Fruit fly (Drosophila melanogaster) whole organism, embryonic: ENCODE results near the gene CG7556.
A peak's percentile ranks its signal among the peaks of the same experiment; 100 is the strongest.

Experiments
- Abd-B ChIP-seq: fragments of 200-800 bp; sonication (Bioruptor generic); optimal IDR thresholded peaks from 2 replicates; lab custom pipeline; 2018; ENCODE audit warnings: missing biosample characterization, mild to moderate bottlenecking, missing genetic modification characterization, moderate library complexity
- Aef1 ChIP-seq: fragments of 200-800 bp; sonication (Bioruptor generic); IDR thresholded peaks from 3 replicates; pipeline ENCODE4 v1.3.6; 2022; ENCODE audit warnings: missing biosample characterization, missing genetic modification characterization
- CG10321 ChIP-seq: fragments of 200-800 bp; sonication (Bioruptor generic); IDR thresholded peaks from 2 replicates; pipeline ENCODE4 v1.3.6; 2022; ENCODE audit warnings: missing biosample characterization, missing genetic modification characterization
- CG11456 ChIP-seq: fragments of 200-800 bp; sonication (Bioruptor generic); IDR thresholded peaks from 3 replicates; pipeline ENCODE4 v1.3.6; 2022; ENCODE audit warnings: missing biosample characterization, missing genetic modification characterization
- CG11723 ChIP-seq: fragments of 200-800 bp; sonication (Bioruptor generic); optimal IDR thresholded peaks from 2 replicates; lab custom pipeline; 2017; ENCODE audit warnings: missing biosample characterization, mild to moderate bottlenecking, missing genetic modification characterization
- CG12391 ChIP-seq: fragments of 200-800 bp; sonication (Bioruptor generic); optimal IDR thresholded peaks from 3 replicates; lab custom pipeline; 2018; ENCODE audit warnings: missing biosample characterization, mild to moderate bottlenecking, missing genetic modification characterization, moderate library complexity
- CG13296 ChIP-seq: fragments of 200-800 bp; sonication (Bioruptor generic); optimal IDR thresholded peaks from 3 replicates; lab custom pipeline; 2018; ENCODE audit warnings: missing biosample characterization, mild to moderate bottlenecking, missing genetic modification characterization
- CG14441 ChIP-seq: fragments of 200-800 bp; sonication (Bioruptor generic); IDR thresholded peaks from 2 replicates; pipeline ENCODE4 v1.3.6; 2022; ENCODE audit warnings: missing biosample characterization, missing genetic modification characterization
- CG16813 ChIP-seq: fragments of 200-800 bp; sonication (Bioruptor generic); IDR thresholded peaks from 3 replicates; pipeline ENCODE4 v1.3.6; 2022; ENCODE audit warnings: missing biosample characterization, missing genetic modification characterization; ENCODE audit not compliant: partially characterized antibody
- CG16863 ChIP-seq: fragments of 200-800 bp; sonication (Bioruptor generic); optimal IDR thresholded peaks from 3 replicates; lab custom pipeline; 2016; ENCODE audit warnings: missing biosample characterization, missing genetic modification characterization
- CG17385 ChIP-seq: fragments of 200-800 bp; sonication (Bioruptor generic); optimal IDR thresholded peaks from 3 replicates; lab custom pipeline; 2018; ENCODE audit warnings: missing biosample characterization, mild to moderate bottlenecking, missing genetic modification characterization
- CG2202 ChIP-seq: fragments of 200-800 bp; sonication (Bioruptor generic); optimal IDR thresholded peaks from 2 replicates; lab custom pipeline; 2018; ENCODE audit warnings: missing biosample characterization, mild to moderate bottlenecking, missing genetic modification characterization
- CG2712 ChIP-seq: fragments of 200-800 bp; optimal IDR thresholded peaks from 3 replicates; lab custom pipeline; 2019; ENCODE audit warnings: missing biosample characterization, mild to moderate bottlenecking, missing genetic modification characterization, moderate library complexity
- CG30403 ChIP-seq: fragments of 200-800 bp; sonication (Bioruptor generic); optimal IDR thresholded peaks from 3 replicates; lab custom pipeline; 2016; ENCODE audit warnings: missing biosample characterization, missing genetic modification characterization
- CG3407 ChIP-seq: fragments of 200-800 bp; sonication (Bioruptor generic); optimal IDR thresholded peaks from 2 replicates; lab custom pipeline; 2018; ENCODE audit warnings: missing biosample characterization, mild to moderate bottlenecking, missing genetic modification characterization
- CG42726 ChIP-seq: fragments of 200-800 bp; sonication (Bioruptor generic); IDR thresholded peaks from 2 replicates; pipeline ENCODE4 v1.3.6; 2022; ENCODE audit warnings: missing biosample characterization, missing genetic modification characterization; ENCODE audit not compliant: partially characterized antibody
- CG4424 ChIP-seq: fragments of 200-800 bp; sonication (Bioruptor generic); optimal IDR thresholded peaks from 3 replicates; lab custom pipeline; 2016; ENCODE audit warnings: missing biosample characterization, missing genetic modification characterization
- CG5245 ChIP-seq: fragments of 200-800 bp; sonication (Bioruptor generic); optimal IDR thresholded peaks from 3 replicates; lab custom pipeline; 2016; ENCODE audit warnings: missing biosample characterization, missing genetic modification characterization
- CG5953 ChIP-seq: fragments of 200-800 bp; sonication (Bioruptor generic); IDR thresholded peaks from 2 replicates; pipeline ENCODE4 v1.3.6; 2022; ENCODE audit warnings: missing biosample characterization, missing genetic modification characterization
- CG6254 ChIP-seq: fragments of 200-800 bp; sonication (Bioruptor generic); optimal IDR thresholded peaks from 3 replicates; lab custom pipeline; 2017; ENCODE audit warnings: mild to moderate bottlenecking, missing biosample characterization, missing genetic modification reagents, missing genetic modification characterization
- CG6813 ChIP-seq: fragments of 200-800 bp; sonication (Bioruptor generic); optimal IDR thresholded peaks from 2 replicates; lab custom pipeline; 2017; ENCODE audit warnings: missing biosample characterization, missing genetic modification characterization, mild to moderate bottlenecking, moderate library complexity, missing genetic modification reagents
- Chrac-16 ChIP-seq: fragments of 200-800 bp; sonication (Bioruptor generic); optimal IDR thresholded peaks from 3 replicates; lab custom pipeline; 2016; ENCODE audit warnings: missing biosample characterization, missing genetic modification characterization
- Deaf1 ChIP-seq: fragments of 200-800 bp; optimal IDR thresholded peaks from 3 replicates; lab custom pipeline; 2019; ENCODE audit warnings: missing biosample characterization, mild to moderate bottlenecking, missing genetic modification characterization, moderate library complexity
- Drgx ChIP-seq: fragments of 200-800 bp; sonication (Bioruptor generic); IDR thresholded peaks from 2 replicates; pipeline ENCODE4 v1.3.6; 2022; ENCODE audit warnings: missing biosample characterization, missing genetic modification characterization
- ERR ChIP-seq: fragments of 200-800 bp; sonication (Bioruptor generic); optimal IDR thresholded peaks from 2 replicates; lab custom pipeline; 2016; ENCODE audit warnings: missing biosample characterization, missing genetic modification characterization
- Ets65A ChIP-seq: fragments of 200-800 bp; sonication (Bioruptor generic); peaks from one replicate; lab custom pipeline; 2016; ENCODE audit warnings: missing biosample characterization, missing genetic modification characterization
- Hr51 ChIP-seq, 2 experiments: fragments of 200-800 bp; sonication (Bioruptor generic); optimal IDR thresholded peaks; 2 replicates in 1 of 2; 3 replicates in 1 of 2; lab custom pipeline; 2016 to 2018; ENCODE audit warnings: missing biosample characterization in 2 of 2, missing genetic modification characterization in 2 of 2, mild to moderate bottlenecking in 1 of 2, moderate library complexity in 1 of 2
- chif ChIP-seq, 2 experiments: fragments of 200-800 bp; sonication (Bioruptor generic); optimal IDR thresholded peaks; 3 replicates each; lab custom pipeline; 2016; ENCODE audit warnings: missing biosample characterization in 2 of 2, missing genetic modification characterization in 2 of 2
- chn ChIP-seq: fragments of 200-800 bp; sonication (Bioruptor generic); optimal IDR thresholded peaks from 2 replicates; lab custom pipeline; 2016; ENCODE audit warnings: missing biosample characterization, missing genetic modification characterization
- ci ChIP-seq: fragments of 200-800 bp; sonication (Bioruptor generic); IDR thresholded peaks from 3 replicates; pipeline ENCODE4 v1.3.6; 2022; ENCODE audit warnings: missing biosample characterization, missing genetic modification characterization
- dpn ChIP-seq, 2 experiments: fragments of 200-800 bp; sonication (Bioruptor generic); optimal IDR thresholded peaks; 3 replicates each; lab custom pipeline; 2016; ENCODE audit warnings: missing biosample characterization in 2 of 2, missing genetic modification characterization in 2 of 2
- fd3F ChIP-seq: fragments of 200-800 bp; sonication (Bioruptor generic); optimal IDR thresholded peaks from 2 replicates; lab custom pipeline; 2018; ENCODE audit warnings: missing biosample characterization, mild to moderate bottlenecking, missing genetic modification characterization, moderate library complexity
- fd96Cb ChIP-seq: fragments of 200-800 bp; sonication (Bioruptor generic); optimal IDR thresholded peaks from 2 replicates; lab custom pipeline; 2018; ENCODE audit warnings: missing biosample characterization, mild to moderate bottlenecking, missing genetic modification characterization, moderate library complexity
- fru ChIP-seq: fragments of >200 bp; optimal IDR thresholded peaks from 2 replicates; lab custom pipeline; 2017
- ftz-f1 ChIP-seq: fragments of 200-800 bp; sonication (Bioruptor generic); optimal IDR thresholded peaks from 2 replicates; lab custom pipeline; 2016; ENCODE audit warnings: missing biosample characterization, missing genetic modification characterization
- grau ChIP-seq: fragments of 200-800 bp; optimal IDR thresholded peaks from 3 replicates; lab custom pipeline; 2019; ENCODE audit warnings: missing biosample characterization, mild to moderate bottlenecking, missing genetic modification characterization, moderate library complexity
- kay ChIP-seq: fragments of 200-800 bp; sonication (Bioruptor generic); optimal IDR thresholded peaks from 2 replicates; lab custom pipeline; 2016; ENCODE audit warnings: missing biosample characterization, missing genetic modification characterization
- lab ChIP-seq: fragments of 200-800 bp; sonication (Bioruptor generic); optimal IDR thresholded peaks from 3 replicates; lab custom pipeline; 2017; ENCODE audit warnings: missing biosample characterization, missing genetic modification characterization, mild to moderate bottlenecking, moderate library complexity, missing genetic modification reagents
- maf-S ChIP-seq: fragments of 200-800 bp; sonication (Bioruptor generic); optimal IDR thresholded peaks from 2 replicates; lab custom pipeline; 2016; ENCODE audit warnings: missing biosample characterization, missing genetic modification characterization
- nerfin-1 ChIP-seq: fragments of 200-800 bp; sonication (Bioruptor generic); optimal IDR thresholded peaks from 3 replicates; lab custom pipeline; 2019; ENCODE audit warnings: missing biosample characterization, mild to moderate bottlenecking, missing genetic modification characterization, moderate library complexity
- nom ChIP-seq: fragments of 200-800 bp; sonication (Bioruptor generic); optimal IDR thresholded peaks from 2 replicates; lab custom pipeline; 2017; ENCODE audit warnings: missing biosample characterization, missing genetic modification characterization, mild to moderate bottlenecking, moderate library complexity, missing genetic modification reagents
- onecut ChIP-seq: fragments of 200-800 bp; sonication (Bioruptor generic); IDR thresholded peaks from 2 replicates; pipeline ENCODE4 v1.3.6; 2022; ENCODE audit warnings: missing biosample characterization, missing genetic modification characterization
- prd ChIP-seq, 3 experiments: fragments of >200 bp in 2 of 3; fragments of 200-800 bp in 1 of 3; sonication (Bioruptor generic) in 1 of 3; optimal IDR thresholded peaks in 2 of 3; IDR thresholded peaks in 1 of 3; 2 replicates in 2 of 3; 3 replicates in 1 of 3; pipeline versions ENCODE4 v1.3.6 to Lab custom; 2017 to 2022; ENCODE audit warnings: missing biosample characterization in 1 of 3, missing genetic modification characterization in 1 of 3
- seq ChIP-seq: fragments of 200-800 bp; sonication (Bioruptor generic); IDR thresholded peaks from 2 replicates; pipeline ENCODE4 v1.3.6; 2022; ENCODE audit warnings: missing biosample characterization, missing genetic modification characterization
- shn ChIP-seq: fragments of 200-800 bp; sonication (Bioruptor generic); optimal IDR thresholded peaks from 3 replicates; lab custom pipeline; 2016; ENCODE audit warnings: missing biosample characterization, missing genetic modification characterization
- slbo ChIP-seq: fragments of 200-800 bp; sonication (Bioruptor generic); IDR thresholded peaks from 2 replicates; pipeline ENCODE4 v1.3.6; 2022; ENCODE audit warnings: missing biosample characterization, missing genetic modification characterization
- so ChIP-seq: fragments of 200-800 bp; sonication (Bioruptor generic); IDR thresholded peaks from 3 replicates; pipeline ENCODE4 v1.3.6; 2022; ENCODE audit warnings: missing biosample characterization, missing genetic modification characterization
- tap ChIP-seq: fragments of 200-800 bp; optimal IDR thresholded peaks from 3 replicates; lab custom pipeline; 2019; ENCODE audit warnings: missing biosample characterization, mild to moderate bottlenecking, missing genetic modification characterization, moderate library complexity
- tio ChIP-seq: fragments of 200-800 bp; sonication (Bioruptor generic); optimal IDR thresholded peaks from 2 replicates; lab custom pipeline; 2017; ENCODE audit warnings: missing biosample characterization, missing genetic modification characterization, inconsistent platforms
- tx ChIP-seq: fragments of 200-800 bp; sonication (Bioruptor generic); optimal IDR thresholded peaks from 2 replicates; lab custom pipeline; 2016; ENCODE audit warnings: missing biosample characterization, missing genetic modification characterization
- zfh1 ChIP-seq: fragments of 200-800 bp; sonication (Bioruptor generic); IDR thresholded peaks from 3 replicates; pipeline ENCODE4 v1.3.6; 2022; ENCODE audit warnings: missing biosample characterization, missing genetic modification characterization

Gene CG7556

dm6 chrX:19172955-19173354 lies 6.7 kb downstream of the CG7556 start (continued):
- TF ChIP-seq kay (GFP tag; lab: Kevin White, UChicago) (no peak), Deaf1 (no peak), CG2712 (tag; lab: Kevin White, UChicago) (peak; percentile 0), Chrac-16 (GFP tag; lab: Kevin White, UChicago) (peak; percentile 33), shn (GFP tag; lab: Kevin White, UChicago) (no peak), CG11723 (no peak), seq (GFP tag; lab: Robert Waterston, UW) (peak; percentile 15; the same call in 1 of the 2 replicates), nerfin-1 (tag; lab: Kevin White, UChicago) (no peak), CG6254 (GFP tag; lab: Kevin White, UChicago) (no peak), lab (GFP tag; lab: Kevin White, UChicago) (peak; percentile 11), CG16863 (GFP tag; lab: Kevin White, UChicago) (no peak), Aef1 (GFP tag; lab: Robert Waterston, UW) (no peak), Hr51 (GFP tag; optimal IDR thresholded peaks at IDR 0.05; lab: Kevin White, UChicago) (peak in 1 of 2 experiments; percentile 46), nom (no peak), Drgx (GFP tag; lab: Robert Waterston, UW) (peak; percentile 61), chif (GFP tag; optimal IDR thresholded peaks at IDR 0.05; lab: Kevin White, UChicago) (peak; percentile 17 to 57), ftz-f1 (GFP tag; lab: Kevin White, UChicago) (no peak), fd3F (GFP tag; lab: Kevin White, UChicago) (no peak), so (0 out of 3 replicates have a peak, but pooled peaks have one; percentile 26), chn (GFP tag; lab: Kevin White, UChicago) (peak; percentile 4), CG13296 (GFP tag; lab: Kevin White, UChicago) (no peak), Ets65A (GFP tag; lab: Kevin White, UChicago) (peak; percentile 30), ERR (GFP tag; lab: Kevin White, UChicago) (no peak), prd (optimal IDR thresholded peaks at IDR 0.05; lab: Kevin White, UChicago) (no peak), prd (GFP tag; IDR thresholded peaks at IDR 0.05; lab: Robert Waterston, UW) (peak; percentile 52; the same call in 1 of the 3 replicates), CG6813 (GFP tag; lab: Kevin White, UChicago) (no peak), CG5953 (GFP tag; lab: Robert Waterston, UW) (no peak), tio (GFP tag; lab: Kevin White, UChicago) (peak; percentile 8), CG4424 (peak; percentile 21), onecut (GFP tag; lab: Robert Waterston, UW) (no peak), maf-S (GFP tag; lab: Kevin White, UChicago) (peak; percentile 6), CG5245 (peak; percentile 14), grau (tag; lab: Kevin White, UChicago) (peak; percentile 15), CG42726 (GFP tag; lab: Robert Waterston, UW) (no peak), CG10321 (GFP tag; lab: Robert Waterston, UW) (no peak), tx (GFP tag; lab: Kevin White, UChicago) (no peak), fru (no peak), fd96Cb (peak; percentile 6), Abd-B (GFP tag; lab: Kevin White, UChicago) (peak; percentile 1), slbo (peak; percentile 39), CG12391 (peak; percentile 6), dpn (GFP tag; optimal IDR thresholded peaks at IDR 0.05; lab: Kevin White, UChicago) (peak; percentile 3 to 14), CG2202 (tag; lab: Kevin White, UChicago) (no peak), CG16813 (GFP tag; lab: Robert Waterston, UW) (no peak), CG30403 (GFP tag; lab: Kevin White, UChicago) (peak; percentile 12), zfh1 (GFP tag; lab: Robert Waterston, UW) (0 out of 3 replicates have a peak, but pooled peaks have one; percentile 18), CG14441 (GFP tag; lab: Robert Waterston, UW) (peak; percentile 19; the same call in 1 of the 2 replicates), CG11456 (no peak), tap (tag; lab: Kevin White, UChicago) (no peak), CG3407 (GFP tag; lab: Kevin White, UChicago) (no peak), CG17385 (GFP tag; lab: Kevin White, UChicago) (peak; percentile 5), ci (GFP tag; lab: Robert Waterston, UW) (0 out of 3 replicates have a peak, but pooled peaks have one; percentile 14)
